Fruit fly (Drosophila melanogaster) whole organism, wandering third instar larva: ENCODE results near the gene CG6296.
A peak's percentile ranks its signal among the peaks of the same experiment; 100 is the strongest.

ENCODE experiments used
- CG32264 ChIP-seq: fragments of 200-800 bp; sonication (Bioruptor generic); optimal IDR thresholded peaks from 2 replicates; lab custom pipeline; 2016; ENCODE audit warnings: missing biosample characterization, missing genetic modification characterization
- Dfd ChIP-seq: fragments of >200 bp; optimal IDR thresholded peaks from 2 replicates; lab custom pipeline; 2017; ENCODE audit warnings: missing biosample characterization, missing genetic modification characterization
- Rel ChIP-seq, 2 experiments: fragments of 200-800 bp; sonication (Bioruptor generic) in 1 of 2; optimal IDR thresholded peaks; 2 replicates in 1 of 2; 3 replicates in 1 of 2; lab custom pipeline; 2016 to 2019; ENCODE audit warnings: mild to moderate bottlenecking in 2 of 2, missing biosample characterization in 2 of 2, missing genetic modification characterization in 2 of 2, moderate library complexity in 1 of 2
- Vsx2 ChIP-seq: fragments of 200-300, 225-300 bp; sonication (Bioruptor generic); optimal IDR thresholded peaks from 2 replicates; lab custom pipeline; 2018; ENCODE audit warnings: missing biosample characterization, missing genetic modification characterization; ENCODE audit not compliant: partially characterized antibody
- br ChIP-seq: fragments of 200-800 bp; sonication (Bioruptor generic); optimal IDR thresholded peaks from 2 replicates; lab custom pipeline; 2016; ENCODE audit warnings: missing biosample characterization, missing genetic modification characterization
- dmrt93B ChIP-seq: fragments of 200-800 bp; sonication (Bioruptor generic); optimal IDR thresholded peaks from 2 replicates; lab custom pipeline; 2018; ENCODE audit warnings: missing biosample characterization, mild to moderate bottlenecking, missing genetic modification characterization

- peak; percentile 5 for TF ChIP-seq Vsx2
- peak; percentile 92 for TF ChIP-seq Rel (GFP tag; optimal IDR thresholded peaks at IDR 0.05; lab: Kevin White, UChicago)
- peak; percentile 20 for TF ChIP-seq Rel (tag; optimal IDR thresholded peaks at IDR 0.05; lab: Kevin White, UChicago)
- no peak for TF ChIP-seq CG32264 (GFP tag; lab: Kevin White, UChicago)
- peak; percentile 38 for TF ChIP-seq br (GFP tag; lab: Kevin White, UChicago)
- peak; percentile 82 for TF ChIP-seq dmrt93B (GFP tag; lab: Kevin White, UChicago)
- no peak for TF ChIP-seq Dfd (GFP tag; lab: Kevin White, UChicago)
These were observed 51.1 kb downstream of the CG6296 start for dm6 chr3R:26954020-26954672.
